Worm (Caenorhabditis elegans) whole organism, L1 larva: ENCODE results near the gene srw-124.

Source experiments
- aha-1 ChIP-seq: fragments of 150-350 bp; optimal IDR thresholded peaks from 2 replicates; lab custom pipeline; 2014; ENCODE audit warnings: missing biosample characterization, missing genetic modification characterization
- ama-1 ChIP-seq: fragments of 150-350 bp; optimal IDR thresholded peaks from 2 replicates; lab custom pipeline; 2014
- blmp-1 ChIP-seq: fragments of 150-350 bp; optimal IDR thresholded peaks from 2 replicates; lab custom pipeline; 2014; ENCODE audit warnings: missing biosample characterization, missing genetic modification characterization
- ceh-63 ChIP-seq: fragments of 200-800 bp; sonication (Bioruptor generic); optimal IDR thresholded peaks from 2 replicates; lab custom pipeline; 2018; ENCODE audit warnings: mild to moderate bottlenecking, missing genetic modification characterization, missing compliant biosample characterization
- ceh-88 ChIP-seq: fragments of 200-800 bp; sonication (Bioruptor generic); IDR thresholded peaks from 2 replicates; pipeline ENCODE4 v1.3.6; 2022; ENCODE audit warnings: missing genetic modification characterization, missing compliant biosample characterization
- ceh-90 ChIP-seq: sonication (generic microtip); optimal IDR thresholded peaks from 2 replicates; lab custom pipeline; 2016; ENCODE audit warnings: missing genetic modification characterization, missing compliant biosample characterization
- ces-1 ChIP-seq: fragments of 150-350 bp; optimal IDR thresholded peaks from 2 replicates; lab custom pipeline; 2014; ENCODE audit warnings: missing biosample characterization, missing genetic modification reagents, missing genetic modification characterization
- dpl-1 ChIP-seq, 3 experiments: fragments of 150-350 bp in 2 of 3; sonication (generic microtip) in 1 of 3; optimal IDR thresholded peaks; 2 replicates each; lab custom pipeline; 2014 to 2017; ENCODE audit warnings: missing biosample characterization in 3 of 3, missing genetic modification characterization in 3 of 3, missing genetic modification reagents in 3 of 3
- efl-1 ChIP-seq, 4 experiments: fragments of 150-350 bp; optimal IDR thresholded peaks in 3 of 4; peaks in 1 of 4; 1 replicate in 1 of 4; 2 replicates in 3 of 4; lab custom pipeline; 2014; ENCODE audit warnings: missing biosample characterization in 2 of 4, missing genetic modification characterization in 2 of 4, missing genetic modification reagents in 2 of 4
- efl-3 ChIP-seq: fragments of 200-800 bp; sonication (Bioruptor generic); optimal IDR thresholded peaks from 2 replicates; lab custom pipeline; 2018; ENCODE audit warnings: mild to moderate bottlenecking, missing genetic modification characterization, missing compliant biosample characterization
- egl-13 ChIP-seq: sonication (generic microtip); optimal IDR thresholded peaks from 2 replicates; lab custom pipeline; 2016; ENCODE audit warnings: missing genotype, missing genetic modification reagents, missing genetic modification characterization, missing compliant biosample characterization
- elt-2 ChIP-seq: sonication (generic microtip); optimal IDR thresholded peaks from 2 replicates; lab custom pipeline; 2016; ENCODE audit warnings: missing genetic modification characterization, mild to moderate bottlenecking, inconsistent platforms, missing compliant biosample characterization, missing genetic modification reagents
- elt-3 ChIP-seq, 6 experiments: fragments of 150-350 bp in 1 of 6; sonication (generic microtip); optimal IDR thresholded peaks; 2 replicates each; lab custom pipeline; 2017 to 2018; ENCODE audit warnings: missing biosample characterization in 6 of 6, missing genetic modification characterization in 6 of 6, inconsistent platforms in 1 of 6
- fkh-10 ChIP-seq: sonication (generic microtip); optimal IDR thresholded peaks from 2 replicates; lab custom pipeline; 2017; ENCODE audit warnings: missing biosample characterization, missing genetic modification reagents, missing genetic modification characterization
- fkh-4 ChIP-seq: sonication (generic microtip); optimal IDR thresholded peaks from 2 replicates; lab custom pipeline; 2016; ENCODE audit warnings: missing compliant biosample characterization, missing genetic modification characterization, borderline replicate concordance
- hlh-17 ChIP-seq: fragments of 200-800 bp; sonication (Bioruptor generic); optimal IDR thresholded peaks from 2 replicates; lab custom pipeline; 2018; ENCODE audit warnings: missing genetic modification characterization, mild to moderate bottlenecking, missing compliant biosample characterization, moderate library complexity, borderline replicate concordance
- hlh-4 ChIP-seq: sonication (generic microtip); optimal IDR thresholded peaks from 2 replicates; lab custom pipeline; 2016; ENCODE audit warnings: mild to moderate bottlenecking, missing genetic modification characterization, missing compliant biosample characterization
- lin-35 ChIP-seq, 2 experiments: fragments of 150-350 bp; optimal IDR thresholded peaks; 2 replicates each; lab custom pipeline; 2014; ENCODE audit warnings: missing biosample characterization in 2 of 2, missing genetic modification characterization in 2 of 2, missing genetic modification reagents in 2 of 2
- lir-3 ChIP-seq: sonication (generic microtip); optimal IDR thresholded peaks from 2 replicates; lab custom pipeline; 2016; ENCODE audit warnings: mild to moderate bottlenecking, missing genetic modification characterization, moderate library complexity, missing compliant biosample characterization; ENCODE audit not compliant: poor library complexity
- lsy-2 ChIP-seq, 2 experiments: fragments of 150-350 bp; optimal IDR thresholded peaks; 2 replicates each; lab custom pipeline; 2014; ENCODE audit warnings: missing biosample characterization in 2 of 2, missing genetic modification characterization in 2 of 2
- mab-9 ChIP-seq: fragments of 200-800 bp; sonication (Bioruptor generic); IDR thresholded peaks from 2 replicates; pipeline ENCODE4 v1.3.6; 2022; ENCODE audit warnings: missing genetic modification reagents, missing genetic modification characterization, missing compliant biosample characterization
- mdl-1 ChIP-seq, 2 experiments: fragments of 150-350 bp; optimal IDR thresholded peaks; 2 replicates each; lab custom pipeline; 2014 to 2017; ENCODE audit warnings: missing biosample characterization in 2 of 2, missing genetic modification characterization in 2 of 2, inconsistent platforms in 1 of 2
- mep-1 ChIP-seq: fragments of 150-350 bp; optimal IDR thresholded peaks from 2 replicates; lab custom pipeline; 2014; ENCODE audit warnings: missing biosample characterization, missing genetic modification characterization
- nhr-11 ChIP-seq: fragments of 150-350 bp; optimal IDR thresholded peaks from 2 replicates; lab custom pipeline; 2014; ENCODE audit warnings: missing biosample characterization, missing genetic modification characterization
- nhr-19 ChIP-seq: fragments of 200-800 bp; sonication (Bioruptor generic); conservative IDR thresholded peaks from 2 replicates; pipeline ENCODE4 v1.3.6; 2022; ENCODE audit warnings: missing genetic modification characterization, missing compliant biosample characterization
- nhr-20 ChIP-seq: sonication (generic microtip); optimal IDR thresholded peaks from 2 replicates; lab custom pipeline; 2016; ENCODE audit warnings: mild to moderate bottlenecking, missing genetic modification characterization, missing compliant biosample characterization
- nhr-47 ChIP-seq: sonication (generic microtip); optimal IDR thresholded peaks from 2 replicates; lab custom pipeline; 2016; ENCODE audit warnings: mild to moderate bottlenecking, missing genetic modification characterization, moderate library complexity, missing compliant biosample characterization
- nhr-76 ChIP-seq: sonication (generic microtip); optimal IDR thresholded peaks from 2 replicates; lab custom pipeline; 2017; ENCODE audit warnings: missing biosample characterization, missing genetic modification characterization
- nhr-85 ChIP-seq: sonication (generic microtip); peaks from one replicate; lab custom pipeline; 2016; ENCODE audit warnings: missing genetic modification characterization, inconsistent platforms, missing compliant biosample characterization
- nhr-90 ChIP-seq: sonication (generic microtip); optimal IDR thresholded peaks from 2 replicates; lab custom pipeline; 2016; ENCODE audit warnings: mild to moderate bottlenecking, missing genetic modification characterization, missing compliant biosample characterization; ENCODE audit not compliant: poor library complexity
- snpc-4 ChIP-seq: fragments of 150-350 bp; optimal IDR thresholded peaks from 2 replicates; lab custom pipeline; 2014; ENCODE audit warnings: missing biosample characterization, missing genetic modification characterization
- sox-4 ChIP-seq: sonication (generic microtip); optimal IDR thresholded peaks from 2 replicates; lab custom pipeline; 2016; ENCODE audit warnings: missing genetic modification characterization, missing compliant biosample characterization
- unc-30 ChIP-seq: sonication (generic microtip); optimal IDR thresholded peaks from 2 replicates; lab custom pipeline; 2017; ENCODE audit warnings: missing biosample characterization, missing genetic modification characterization
- vab-15 ChIP-seq: sonication (generic microtip); optimal IDR thresholded peaks from 2 replicates; lab custom pipeline; 2017; ENCODE audit warnings: missing genotype, mild to moderate bottlenecking, missing genetic modification characterization, missing compliant biosample characterization
- zag-1 ChIP-seq: fragments of 150-350 bp; optimal IDR thresholded peaks from 2 replicates; lab custom pipeline; 2014; ENCODE audit warnings: missing biosample characterization, missing genetic modification characterization

srw-124 gene

DNA sequence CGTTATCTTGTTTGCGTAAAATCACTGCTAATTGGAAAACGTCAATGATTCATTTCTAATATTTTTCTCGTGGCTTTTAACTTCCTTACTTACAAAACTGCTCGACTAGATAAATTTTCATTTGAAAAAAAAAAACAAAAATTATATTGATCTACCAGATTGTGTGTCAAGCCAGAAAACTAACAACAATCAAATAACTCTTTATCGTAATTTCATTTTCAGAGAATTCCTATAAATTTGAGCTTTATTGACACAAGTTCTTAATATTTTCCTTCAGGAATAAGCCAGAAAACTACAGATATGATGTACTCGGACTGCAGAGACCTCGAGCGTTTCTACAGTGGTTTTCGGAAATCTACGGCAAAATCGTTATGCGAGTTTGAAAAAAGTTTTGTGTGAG, at the start of gene srw-124:
Gene srw-124 (plus strand): TSS at position 301 of the 400 bp plus-strand sequence.
- TF ChIP-seq zag-1 = no peak

DNA sequence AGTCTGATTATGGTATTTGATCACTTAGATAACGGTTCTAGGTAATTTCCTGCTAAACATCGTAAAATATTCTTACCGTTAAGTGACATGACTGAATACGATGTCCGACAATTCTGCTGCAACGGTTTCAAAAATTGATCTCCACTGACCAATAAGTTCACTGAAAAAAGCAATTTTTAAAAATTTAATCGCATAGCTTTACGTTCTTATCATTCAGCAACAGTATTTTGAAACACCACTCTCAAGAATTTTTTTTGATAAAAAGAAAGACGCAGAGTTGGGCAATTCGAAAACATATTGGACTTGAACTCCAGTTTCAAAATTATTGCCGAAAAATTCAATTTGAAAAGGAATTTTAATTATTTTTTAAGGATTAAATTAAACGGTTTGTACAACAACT, 48.8 kb upstream of the srw-124 start, which contains the start of gene C31B8.12:
Gene C31B8.12 (minus strand): TSS at position 101 of the 400 bp plus-strand sequence.
- TF ChIP-seq blmp-1 (tag; lab: Kevin White, UChicago) (no peak), mab-9 (GFP tag; lab: Robert Waterston, UW) (no peak), efl-3 (GFP tag; lab: Kevin White, UChicago) (no peak), dpl-1 (GFP tag; optimal IDR thresholded peaks at IDR 0.05; lab: Kevin White, UChicago) (no peak), nhr-76 (no peak), vab-15 (tag; lab: Kevin White, UChicago) (no peak), mep-1 (tag; lab: Kevin White, UChicago) (no peak), mdl-1 (tag; optimal IDR thresholded peaks at IDR 0.05; lab: Kevin White, UChicago) (no peak), snpc-4 (no peak)

- no peak for TF ChIP-seq nhr-76
- TF ChIP-seq egl-13 (tag; lab: Kevin White, UChicago) = no peak
- TF ChIP-seq nhr-47 (tag; lab: Kevin White, UChicago) = no peak
- no peak for TF ChIP-seq nhr-11 (tag; lab: Kevin White, UChicago)
- no peak for TF ChIP-seq unc-30 (tag; lab: Kevin White, UChicago)
- no peak for TF ChIP-seq blmp-1 (tag; lab: Kevin White, UChicago)
- TF ChIP-seq ceh-88 (GFP tag; lab: Robert Waterston, UW) = no peak
- TF ChIP-seq nhr-90 (tag; lab: Kevin White, UChicago) = no peak
- no peak for TF ChIP-seq ces-1 (GFP tag; lab: Kevin White, UChicago)
- no peak for TF ChIP-seq sox-4 (tag; lab: Kevin White, UChicago)
- TF ChIP-seq ama-1 (lab: Kevin White, UChicago) = no peak
- TF ChIP-seq fkh-10 (GFP tag; lab: Kevin White, UChicago) = no peak
Measured at ce11 chrV:2929753-2930152, 46.6 kb upstream of the srw-124 start, which contains the start of gene C31B8.16. Gene C31B8.16 (plus strand): TSS chrV:2930053.

ce11 chrV:2931252-2931651, 45.1 kb upstream of the srw-124 start, which contains the start of gene C31B8.1:
Gene C31B8.1 (plus strand): TSS chrV:2931552.
- TF ChIP-seq hlh-17 = no peak
- TF ChIP-seq dpl-1 (GFP tag; optimal IDR thresholded peaks at IDR 0.05; lab: Kevin White, UChicago) = no peak
- TF ChIP-seq fkh-4 (tag; lab: Kevin White, UChicago) = no peak
- TF ChIP-seq lsy-2 (tag; optimal IDR thresholded peaks at IDR 0.05; lab: Kevin White, UChicago) = no peak
- TF ChIP-seq hlh-4 (tag; lab: Kevin White, UChicago) = no peak
- no peak for TF ChIP-seq efl-1 (optimal IDR thresholded peaks at IDR 0.05; lab: Kevin White, UChicago)
- TF ChIP-seq efl-1 (GFP tag; optimal IDR thresholded peaks at IDR 0.05 in 1 of 2; lab: Kevin White, UChicago) = peak in 1 of 2 experiments; percentile 78
- no peak for TF ChIP-seq nhr-19 (GFP tag; lab: Robert Waterston, UW)
- TF ChIP-seq, all 84 proteins: peak for 1

ce11 chrV:2934075-2934474, 42.3 kb upstream of the srw-124 start, which contains the start of gene srh-247:
Gene srh-247 (minus strand): TSS chrV:2934175.
- no peak for TF ChIP-seq nhr-85
- TF ChIP-seq aha-1 = no peak
- no peak for TF ChIP-seq mdl-1 (tag; optimal IDR thresholded peaks at IDR 0.05; lab: Kevin White, UChicago)
- TF ChIP-seq elt-2 (tag; lab: Kevin White, UChicago) = no peak
- no peak for TF ChIP-seq lir-3 (tag; lab: Kevin White, UChicago)
- TF ChIP-seq lin-35 (GFP tag; optimal IDR thresholded peaks at IDR 0.05; lab: Kevin White, UChicago) = no peak
- no peak for TF ChIP-seq fkh-10 (GFP tag; lab: Kevin White, UChicago)
- no peak for TF ChIP-seq elt-3 (tag; optimal IDR thresholded peaks at IDR 0.05; lab: Kevin White, UChicago)
- TF ChIP-seq nhr-20 (tag; lab: Kevin White, UChicago) = no peak
- no peak for TF ChIP-seq ceh-63 (GFP tag; lab: Kevin White, UChicago)
- TF ChIP-seq ceh-90 (tag; lab: Kevin White, UChicago) = no peak
